Fruit fly (Drosophila melanogaster): ENCODE data around the gene inaE.

inaE gene

dm6 chrX:13800680-13801079 is 17.2 kb downstream of the inaE start (continued):
- TF ChIP-seq CG8319 (GFP tag; optimal IDR thresholded peaks at IDR 0.05) (no peak), Ets96B (tag; optimal IDR thresholded peaks at IDR 0.05) (no peak), salr (GFP tag; optimal IDR thresholded peaks at IDR 0.05) (no peak), CG3032 (tag; optimal IDR thresholded peaks at IDR 0.05) (no peak), fkh (GFP tag; optimal IDR thresholded peaks at IDR 0.05) (no peak), CG16779 (tag; optimal IDR thresholded peaks at IDR 0.05) (no peak), lz (GFP tag; optimal IDR thresholded peaks at IDR 0.05) (peak; percentile 14), Hr39 (GFP tag; optimal IDR thresholded peaks at IDR 0.05) (peak; percentile 24), Hr38 (GFP tag; optimal IDR thresholded peaks at IDR 0.05) (no peak), Eip93F (GFP tag; optimal IDR thresholded peaks at IDR 0.05) (no peak), Sox15 (GFP tag; optimal IDR thresholded peaks at IDR 0.05) (no peak), acj6 (GFP tag; optimal IDR thresholded peaks at IDR 0.05) (peak; percentile 11)

- TF ChIP-seq Met (GFP tag; optimal IDR thresholded peaks at IDR 0.05): no peak
- peak; percentile 95 for TF ChIP-seq svp (GFP tag)
Observed at dm6 chrX:13804398-13804797, 20.9 kb downstream of the inaE start.

dm6 chrX:13805554-13805953 is 22.0 kb downstream of the inaE start:
- peak; percentile 83 for TF ChIP-seq fkh (GFP tag; optimal IDR thresholded peaks at IDR 0.05)
- TF ChIP-seq Hr38 (GFP tag; optimal IDR thresholded peaks at IDR 0.05): no peak

- TF ChIP-seq eg (GFP tag; IDR thresholded peaks at IDR 0.05) (peak; percentile 53; the same call in 1 of the 3 replicates), CG6276 (GFP tag; optimal IDR thresholded peaks at IDR 0.05) (peak; percentile 68), CG34406 (GFP tag; optimal IDR thresholded peaks at IDR 0.05) (no peak), ss (GFP tag; optimal IDR thresholded peaks at IDR 0.05) (no peak), CG6854 (GFP tag; optimal IDR thresholded peaks at IDR 0.05) (peak; percentile 10), CG1621 (tag; optimal IDR thresholded peaks at IDR 0.05) (peak; percentile 44), CG9139 (GFP tag; optimal IDR thresholded peaks at IDR 0.05) (peak; percentile 44), CG8119 (GFP tag; IDR thresholded peaks at IDR 0.05) (peak; percentile 23; the same call in 1 of the 3 replicates), achi (GFP tag; optimal IDR thresholded peaks at IDR 0.05) (peak; percentile 43)
Observed at dm6 chrX:13811480-13811879, 28.0 kb downstream of the inaE start, which contains the start of gene CG11095. CG11095 (plus strand) TSS chrX:13811684.

- TF ChIP-seq spab (GFP tag; optimal IDR thresholded peaks at IDR 0.05): no peak
- TF ChIP-seq Eip93F (GFP tag; optimal IDR thresholded peaks at IDR 0.05): no peak
- TF ChIP-seq CG11902 (GFP tag; optimal IDR thresholded peaks at IDR 0.05): no peak
- TF ChIP-seq CG11762 (GFP tag; optimal IDR thresholded peaks at IDR 0.05; ENCODE audit: insufficient read depth): no peak
- no peak for TF ChIP-seq acj6 (GFP tag; optimal IDR thresholded peaks at IDR 0.05)
Observed at dm6 chrX:13814058-13814457, 30.5 kb downstream of the inaE start.

dm6 chrX:13815526-13816173 is 32.1 kb downstream of the inaE start:
- TF ChIP-seq fd59A (GFP tag; optimal IDR thresholded peaks at IDR 0.05) (peak; percentile 75), dac (GFP tag; optimal IDR thresholded peaks at IDR 0.05) (peak; percentile 68), Hr4 (GFP tag; optimal IDR thresholded peaks at IDR 0.05) (peak; percentile 81), CG7368 (GFP tag; optimal IDR thresholded peaks at IDR 0.05) (peak; percentile 15), CG10631 (GFP tag; optimal IDR thresholded peaks at IDR 0.05) (peak; percentile 68), net (GFP tag; optimal IDR thresholded peaks at IDR 0.05) (peak; percentile 78), dsx (GFP tag; optimal IDR thresholded peaks at IDR 0.05; ENCODE audit: poor library complexity, severe bottlenecking) (peak; percentile 72), CG8119 (GFP tag; IDR thresholded peaks at IDR 0.05) (peak; percentile 81), OdsH (GFP tag; optimal IDR thresholded peaks at IDR 0.05) (peak; percentile 76), achi (GFP tag; optimal IDR thresholded peaks at IDR 0.05) (peak; percentile 70), cyc (GFP tag; optimal IDR thresholded peaks at IDR 0.05) (peak; percentile 64), topi (GFP tag; optimal IDR thresholded peaks at IDR 0.05) (peak; percentile 55), Eip75B (GFP tag; optimal IDR thresholded peaks at IDR 0.05) (peak; percentile 81), CG3919 (GFP tag; optimal IDR thresholded peaks at IDR 0.05) (peak; percentile 72), lz (GFP tag; optimal IDR thresholded peaks at IDR 0.05) (peak; percentile 44), Hr39 (GFP tag; optimal IDR thresholded peaks at IDR 0.05) (peak; percentile 61), CG3032 (tag; optimal IDR thresholded peaks at IDR 0.05) (peak; percentile 76), ss (GFP tag; optimal IDR thresholded peaks at IDR 0.05) (peak; percentile 73 to 79), Gug (GFP tag; IDR thresholded peaks at IDR 0.05) (no peak; the same call in 1 of the 2 replicates), CG6276 (GFP tag; optimal IDR thresholded peaks at IDR 0.05) (peak; percentile 85), Ets96B (tag; optimal IDR thresholded peaks at IDR 0.05) (peak; percentile 73), spab (GFP tag; optimal IDR thresholded peaks at IDR 0.05) (peak; percentile 64), Lpt (GFP tag; optimal IDR thresholded peaks at IDR 0.05) (peak; percentile 71), CG9139 (GFP tag; optimal IDR thresholded peaks at IDR 0.05) (peak; percentile 48)
